Worm (Caenorhabditis elegans): Measurements from ENCODE around the gene srsx-22.
A peak's percentile ranks its signal among the peaks of the same experiment; 100 is the strongest.

Gene srsx-22

ce11 chrV:8351371-8351770 is at the start of gene srsx-22:
srsx-22 (plus strand) TSS chrV:8351671.
- TF ChIP-seq klf-2 (GFP tag; conservative IDR thresholded peaks at IDR 0.05) (no peak), med-1 (GFP tag; optimal IDR thresholded peaks at IDR 0.05; ENCODE audit: insufficient read depth) (no peak), cog-1 (tag; optimal IDR thresholded peaks at IDR 0.05) (no peak), ztf-29 (GFP tag; IDR thresholded peaks at IDR 0.05) (no peak), T22C8.4 (GFP tag; IDR thresholded peaks at IDR 0.05) (no peak), ztf-23 (GFP tag; IDR thresholded peaks at IDR 0.05) (no peak), flt-1 (GFP tag; IDR thresholded peaks at IDR 0.05) (no peak), tab-1 (GFP tag; IDR thresholded peaks at IDR 0.05) (no peak), ref-1 (GFP tag; conservative IDR thresholded peaks at IDR 0.05) (no peak)

DNA sequence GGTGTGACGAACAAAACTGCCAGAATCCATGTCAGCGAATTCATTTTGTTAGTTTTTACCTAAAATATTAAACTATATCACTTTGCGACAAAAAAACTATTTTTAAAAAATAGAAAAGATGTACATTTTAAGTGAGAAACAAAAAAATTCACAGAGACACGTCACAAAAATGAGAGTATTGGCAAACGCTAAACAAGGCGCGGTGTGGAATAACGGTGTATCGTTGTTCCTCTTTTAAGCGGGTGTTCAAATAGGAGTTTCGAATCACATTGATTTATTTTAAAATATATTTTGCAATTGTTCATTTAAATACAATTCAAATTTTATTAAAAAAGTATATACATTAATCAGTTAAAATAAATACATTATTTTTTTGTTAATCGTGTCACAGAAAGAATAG is 48.9 kb upstream of the srsx-22 start, which contains the start of gene sel-9:
Gene sel-9 (minus strand): TSS at position 59 of the 400 bp plus-strand sequence.
- TF ChIP-seq ztf-23 (GFP tag; IDR thresholded peaks at IDR 0.05) (0 out of 2 replicates have a peak, but pooled peaks have one; percentile 7), cog-1 (tag; optimal IDR thresholded peaks at IDR 0.05) (no peak)

DNA sequence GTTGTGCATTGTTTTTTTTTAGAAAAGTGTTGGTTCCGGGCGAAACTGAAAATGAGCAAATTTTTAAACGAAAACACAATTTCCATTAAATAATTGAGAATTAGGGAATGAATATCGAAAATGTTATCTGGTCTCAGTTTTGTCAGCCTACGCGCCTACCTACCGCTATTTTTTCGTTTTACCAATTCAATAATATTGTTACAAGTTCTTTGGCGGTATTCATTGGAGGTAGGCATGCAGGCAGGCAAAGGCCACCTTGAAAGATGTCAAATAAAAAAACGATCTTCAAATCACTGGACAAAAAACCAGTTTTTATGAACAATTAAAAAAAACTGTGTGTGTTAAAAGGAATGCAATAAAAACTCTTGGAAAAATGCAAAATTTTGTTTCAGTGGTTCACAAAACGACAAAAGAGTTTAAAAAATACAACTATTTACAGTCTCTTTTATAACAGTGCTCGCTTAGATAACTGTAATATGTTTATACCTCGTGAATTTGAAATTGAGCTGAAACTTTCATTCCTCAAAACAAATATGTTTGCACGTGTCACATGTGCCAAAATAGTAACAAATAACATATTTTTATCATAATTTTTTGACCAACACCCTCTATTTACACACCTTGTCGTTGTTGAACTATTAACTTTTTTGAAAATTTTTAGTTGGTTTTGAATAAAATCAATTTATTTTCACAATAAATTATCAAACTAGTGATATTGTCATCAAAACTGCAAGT is 46.8 kb upstream of the srsx-22 start, which contains the start of gene W02D7.11:
Gene W02D7.11 (minus strand): TSS at position 51 of the 735 bp plus-strand sequence.
- TF ChIP-seq cog-1 (tag; optimal IDR thresholded peaks at IDR 0.05) (no peak), flt-1 (GFP tag; IDR thresholded peaks at IDR 0.05) (no peak), ztf-23 (GFP tag; IDR thresholded peaks at IDR 0.05) (no peak), ztf-29 (GFP tag; IDR thresholded peaks at IDR 0.05) (no peak), med-1 (GFP tag; optimal IDR thresholded peaks at IDR 0.05; ENCODE audit: insufficient read depth) (no peak), klf-2 (GFP tag; conservative IDR thresholded peaks at IDR 0.05) (no peak), T22C8.4 (GFP tag; IDR thresholded peaks at IDR 0.05) (no peak), tab-1 (GFP tag; IDR thresholded peaks at IDR 0.05) (no peak), ref-1 (GFP tag; conservative IDR thresholded peaks at IDR 0.05) (no peak)

- TF ChIP-seq tab-1 (GFP tag; IDR thresholded peaks at IDR 0.05) (no peak), T22C8.4 (GFP tag; IDR thresholded peaks at IDR 0.05) (no peak), klf-2 (GFP tag; conservative IDR thresholded peaks at IDR 0.05) (no peak), ztf-29 (GFP tag; IDR thresholded peaks at IDR 0.05) (no peak), flt-1 (GFP tag; IDR thresholded peaks at IDR 0.05) (no peak), ztf-23 (GFP tag; IDR thresholded peaks at IDR 0.05) (no peak), med-1 (GFP tag; optimal IDR thresholded peaks at IDR 0.05; ENCODE audit: insufficient read depth) (no peak), ref-1 (GFP tag; conservative IDR thresholded peaks at IDR 0.05) (no peak), cog-1 (tag; optimal IDR thresholded peaks at IDR 0.05) (no peak)
Observed at ce11 chrV:8305940-8306339, 45.5 kb upstream of the srsx-22 start.

- TF ChIP-seq ztf-23 (GFP tag; IDR thresholded peaks at IDR 0.05) (no peak), klf-2 (GFP tag; conservative IDR thresholded peaks at IDR 0.05) (no peak), tab-1 (GFP tag; IDR thresholded peaks at IDR 0.05) (no peak), ztf-29 (GFP tag; IDR thresholded peaks at IDR 0.05) (no peak), ref-1 (GFP tag; conservative IDR thresholded peaks at IDR 0.05) (no peak), flt-1 (GFP tag; IDR thresholded peaks at IDR 0.05) (no peak), cog-1 (tag; optimal IDR thresholded peaks at IDR 0.05) (no peak), T22C8.4 (GFP tag; IDR thresholded peaks at IDR 0.05) (no peak), med-1 (GFP tag; optimal IDR thresholded peaks at IDR 0.05; ENCODE audit: insufficient read depth) (no peak)
Observed at ce11 chrV:8306366-8306765, 45.1 kb upstream of the srsx-22 start, which contains the start of gene W02D7.8. W02D7.8 (minus strand) TSS chrV:8306466.

DNA sequence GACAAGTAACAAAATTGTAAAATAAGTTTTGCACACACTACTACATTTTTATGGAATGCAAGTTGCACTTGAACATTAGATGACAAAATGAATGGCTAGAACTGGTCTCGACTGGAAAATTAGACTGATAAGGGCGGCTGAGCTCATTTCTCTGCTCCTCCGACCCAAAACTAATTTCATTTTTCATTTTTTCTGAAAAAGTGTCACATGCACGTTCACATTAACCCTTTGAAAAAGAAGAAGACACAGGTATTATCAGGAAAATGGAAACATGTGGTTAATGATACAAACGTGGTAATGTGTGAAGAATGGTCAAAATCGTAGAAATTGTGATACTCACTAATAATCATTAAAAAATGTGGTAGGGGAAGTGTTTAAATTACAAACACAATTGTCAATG is 44.5 kb upstream of the srsx-22 start:
- TF ChIP-seq flt-1 (GFP tag; IDR thresholded peaks at IDR 0.05) = no peak
- TF ChIP-seq klf-2 (GFP tag; conservative IDR thresholded peaks at IDR 0.05) = no peak
- TF ChIP-seq tab-1 (GFP tag; IDR thresholded peaks at IDR 0.05) = no peak
- no peak for TF ChIP-seq T22C8.4 (GFP tag; IDR thresholded peaks at IDR 0.05)
- no peak for TF ChIP-seq med-1 (GFP tag; optimal IDR thresholded peaks at IDR 0.05; ENCODE audit: insufficient read depth)
- no peak for TF ChIP-seq ztf-29 (GFP tag; IDR thresholded peaks at IDR 0.05)
- TF ChIP-seq cog-1 (tag; optimal IDR thresholded peaks at IDR 0.05) = no peak
- no peak for TF ChIP-seq ztf-23 (GFP tag; IDR thresholded peaks at IDR 0.05)
- TF ChIP-seq ref-1 (GFP tag; conservative IDR thresholded peaks at IDR 0.05) = no peak

DNA sequence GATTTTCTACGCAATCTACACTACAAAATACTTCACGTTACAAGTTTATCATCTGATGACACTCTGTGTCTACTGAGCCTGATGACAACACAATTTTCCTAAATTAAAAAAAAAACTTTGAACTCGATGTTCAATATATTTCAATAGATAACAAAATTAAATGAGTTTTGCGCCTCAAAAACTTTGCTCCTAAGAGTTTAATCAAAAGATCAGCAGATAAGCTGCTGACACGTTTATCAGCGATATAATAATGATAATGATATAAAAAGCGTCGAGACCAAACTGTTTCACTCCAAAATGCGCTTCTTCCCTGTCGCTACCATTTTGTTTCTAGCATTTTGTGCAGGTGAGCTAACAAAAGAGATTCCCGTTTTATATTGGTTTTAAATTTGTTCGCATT is 43.8 kb upstream of the srsx-22 start, which contains the start of gene clec-218:
Gene clec-218 (plus strand): TSS at position 262 of the 400 bp plus-strand sequence.
- TF ChIP-seq tab-1 (GFP tag; IDR thresholded peaks at IDR 0.05) = no peak
- TF ChIP-seq klf-2 (GFP tag; conservative IDR thresholded peaks at IDR 0.05) = no peak

DNA sequence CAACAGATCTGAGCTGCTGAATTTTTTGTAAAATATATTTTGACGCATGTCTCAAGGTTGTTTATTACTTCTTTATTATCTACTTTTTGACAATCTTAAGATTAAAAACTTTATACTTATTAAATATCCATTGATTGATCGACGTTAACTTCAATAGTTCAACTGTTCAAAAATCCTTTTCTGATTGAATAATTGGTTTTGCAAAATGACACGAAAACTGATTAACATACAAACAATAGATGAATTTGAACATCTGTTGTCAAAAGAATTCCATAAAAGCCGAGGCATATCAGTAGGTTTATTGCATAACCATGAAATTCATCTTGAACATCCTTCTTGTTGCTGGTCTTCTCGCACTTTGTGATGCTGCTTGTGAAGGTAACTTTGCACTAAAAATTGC is 40.3 kb upstream of the srsx-22 start, which contains the start of gene W02D7.12:
Gene W02D7.12 (plus strand): TSS at position 301 of the 400 bp plus-strand sequence.
- TF ChIP-seq klf-2 (GFP tag; conservative IDR thresholded peaks at IDR 0.05) (no peak), flt-1 (GFP tag; IDR thresholded peaks at IDR 0.05) (no peak), med-1 (GFP tag; optimal IDR thresholded peaks at IDR 0.05; ENCODE audit: insufficient read depth) (no peak), ztf-23 (GFP tag; IDR thresholded peaks at IDR 0.05) (no peak), ref-1 (GFP tag; conservative IDR thresholded peaks at IDR 0.05) (no peak), T22C8.4 (GFP tag; IDR thresholded peaks at IDR 0.05) (no peak), tab-1 (GFP tag; IDR thresholded peaks at IDR 0.05) (no peak), ztf-29 (GFP tag; IDR thresholded peaks at IDR 0.05) (no peak), cog-1 (tag; optimal IDR thresholded peaks at IDR 0.05) (no peak)

DNA sequence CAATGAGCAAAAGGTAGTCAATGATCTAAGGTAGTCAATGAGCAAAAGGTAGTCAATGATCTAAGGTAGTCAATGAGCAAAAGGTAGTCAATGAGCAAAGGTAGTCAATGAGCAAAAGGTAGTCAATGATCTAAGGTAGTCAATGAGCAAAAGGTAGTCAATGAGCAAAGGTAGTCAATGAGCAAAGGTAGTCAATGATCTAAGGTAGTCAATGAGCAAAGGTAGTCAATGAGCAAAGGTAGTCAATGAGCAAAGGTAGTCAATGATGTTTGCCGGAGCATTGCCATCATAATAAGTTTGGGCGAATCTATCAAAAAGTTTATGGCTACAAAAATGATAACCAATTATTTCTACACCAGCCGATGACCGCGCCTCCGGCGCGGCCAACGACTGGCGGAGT is 36.7 kb upstream of the srsx-22 start:
- TF ChIP-seq ztf-23 (GFP tag; IDR thresholded peaks at IDR 0.05) (peak; percentile 24; the same call in 1 of the 2 replicates), klf-2 (GFP tag; conservative IDR thresholded peaks at IDR 0.05) (peak; percentile 75), flt-1 (GFP tag; IDR thresholded peaks at IDR 0.05) (peak; percentile 56), tab-1 (GFP tag; IDR thresholded peaks at IDR 0.05) (peak; percentile 44; the same call in 1 of the 2 replicates)

DNA sequence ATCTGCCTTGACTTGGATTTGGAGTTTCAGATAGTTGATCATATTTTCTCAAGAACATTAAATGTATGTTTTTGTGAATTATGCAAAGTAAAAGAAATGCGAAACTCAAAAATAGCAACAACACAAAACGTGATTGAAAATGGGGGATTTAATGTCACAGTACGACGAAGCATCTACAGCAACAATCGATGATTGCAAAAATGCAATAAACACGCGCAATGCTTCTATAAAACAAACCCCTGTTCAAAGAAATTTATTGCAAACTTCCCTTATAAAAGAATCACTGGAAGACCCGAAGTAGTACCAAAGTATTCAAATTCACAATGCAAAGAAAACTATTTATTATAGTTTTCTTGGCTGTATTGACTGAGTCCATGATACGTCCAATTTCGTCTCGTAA is 33.3 kb upstream of the srsx-22 start, which contains the start of gene clec-219:
Gene clec-219 (plus strand): TSS at position 301 of the 400 bp plus-strand sequence.
- TF ChIP-seq T22C8.4 (GFP tag; IDR thresholded peaks at IDR 0.05) = no peak
- no peak for TF ChIP-seq cog-1 (tag; optimal IDR thresholded peaks at IDR 0.05)
- no peak for TF ChIP-seq klf-2 (GFP tag; conservative IDR thresholded peaks at IDR 0.05)
- no peak for TF ChIP-seq ztf-23 (GFP tag; IDR thresholded peaks at IDR 0.05)
- TF ChIP-seq med-1 (GFP tag; optimal IDR thresholded peaks at IDR 0.05; ENCODE audit: insufficient read depth) = no peak
- TF ChIP-seq flt-1 (GFP tag; IDR thresholded peaks at IDR 0.05) = no peak
- TF ChIP-seq tab-1 (GFP tag; IDR thresholded peaks at IDR 0.05) = no peak
- no peak for TF ChIP-seq ref-1 (GFP tag; conservative IDR thresholded peaks at IDR 0.05)
- TF ChIP-seq ztf-29 (GFP tag; IDR thresholded peaks at IDR 0.05) = no peak
